Worm (Caenorhabditis elegans) whole organism, L3 larva: ENCODE measurements around the gene C46C2.3.

ENCODE experiments used
- ama-1 ChIP-seq: fragments of 150-350 bp; optimal IDR thresholded peaks from 2 replicates; lab custom pipeline; 2018
- ceh-16 ChIP-seq: sonication (generic microtip); optimal IDR thresholded peaks from 2 replicates; lab custom pipeline; 2017; ENCODE audit warnings: missing biosample characterization, missing genetic modification characterization
- ceh-82 ChIP-seq: fragments of 150-350 bp; optimal IDR thresholded peaks from 2 replicates; lab custom pipeline; 2014; ENCODE audit warnings: missing biosample characterization, missing genetic modification characterization
- elt-1 ChIP-seq: fragments of 150-350 bp; optimal IDR thresholded peaks from 2 replicates; lab custom pipeline; 2014; ENCODE audit warnings: missing biosample characterization, missing genetic modification characterization
- elt-3 ChIP-seq, 3 experiments: fragments of 150-350 bp in 1 of 3; sonication (generic microtip) in 2 of 3; optimal IDR thresholded peaks; 2 replicates in 2 of 3; 4 replicates in 1 of 3; lab custom pipeline; 2014 to 2017; ENCODE audit warnings: missing biosample characterization in 3 of 3, missing genetic modification characterization in 3 of 3
- fkh-10 ChIP-seq: sonication (generic microtip); optimal IDR thresholded peaks from 2 replicates; lab custom pipeline; 2017; ENCODE audit warnings: missing biosample characterization, missing genetic modification reagents, missing genetic modification characterization
- nhr-11 ChIP-seq: fragments of 150-350 bp; optimal IDR thresholded peaks from 2 replicates; lab custom pipeline; 2014; ENCODE audit warnings: missing biosample characterization, missing genetic modification characterization
- nhr-77 ChIP-seq: fragments of 150-350 bp; optimal IDR thresholded peaks from 2 replicates; lab custom pipeline; 2014; ENCODE audit warnings: missing biosample characterization, missing genetic modification characterization
- skn-1 ChIP-seq: fragments of 150-350 bp; optimal IDR thresholded peaks from 2 replicates; lab custom pipeline; 2014; ENCODE audit warnings: missing biosample characterization, missing genetic modification characterization
- tbx-2 ChIP-seq: sonication (generic microtip); optimal IDR thresholded peaks from 2 replicates; lab custom pipeline; 2016; ENCODE audit warnings: mild to moderate bottlenecking, missing genetic modification characterization, missing compliant biosample characterization
- unc-39 ChIP-seq: sonication (generic microtip); optimal IDR thresholded peaks from 4 replicates; lab custom pipeline; 2017; ENCODE audit warnings: missing biosample characterization, missing genetic modification characterization
- zag-1 ChIP-seq: fragments of 150-350 bp; optimal IDR thresholded peaks from 2 replicates; lab custom pipeline; 2014; ENCODE audit warnings: missing biosample characterization, missing genetic modification characterization
- ztf-11 ChIP-seq: fragments of 150-350 bp; optimal IDR thresholded peaks from 2 replicates; lab custom pipeline; 2014; ENCODE audit warnings: missing biosample characterization, missing genetic modification characterization

ce11 chrIV:9192522-9192921, 32.4 kb upstream of the C46C2.3 start, which contains the start of gene C46C2.5:
- TF ChIP-seq zag-1 (no peak), ztf-11 (no peak), elt-1 (tag; lab: Kevin White, UChicago) (no peak), elt-3 (tag; optimal IDR thresholded peaks at IDR 0.05; lab: Kevin White, UChicago) (no peak), nhr-11 (tag; lab: Kevin White, UChicago) (no peak), unc-39 (no peak), tbx-2 (no peak), ceh-82 (tag; lab: Kevin White, UChicago) (no peak), fkh-10 (GFP tag; lab: Kevin White, UChicago) (no peak), ama-1 (lab: Kevin White, UChicago) (no peak), skn-1 (tag; lab: Kevin White, UChicago) (no peak), nhr-77 (tag; lab: Kevin White, UChicago) (no peak), ceh-16 (tag; lab: Kevin White, UChicago) (no peak)
